Fruit fly (Drosophila melanogaster) whole organism, embryonic: ENCODE measurements around the gene Hmt4-20.
A peak's percentile ranks its signal among the peaks of the same experiment; 100 is the strongest.

Experiments
- CG10267 ChIP-seq: fragments of 200-800 bp; sonication (Bioruptor generic); optimal IDR thresholded peaks from 2 replicates; lab custom pipeline; 2018; ENCODE audit warnings: missing biosample characterization, mild to moderate bottlenecking, missing genetic modification characterization, moderate library complexity
- CG10321 ChIP-seq: fragments of 200-800 bp; sonication (Bioruptor generic); IDR thresholded peaks from 2 replicates; pipeline ENCODE4 v1.3.6; 2022; ENCODE audit warnings: missing biosample characterization, missing genetic modification characterization
- CG10462 ChIP-seq: fragments of 200-800 bp; sonication (Bioruptor generic); optimal IDR thresholded peaks from 2 replicates; lab custom pipeline; 2016; ENCODE audit warnings: missing biosample characterization, missing genetic modification characterization
- CG10565 ChIP-seq: fragments of 200-800 bp; sonication (Bioruptor generic); optimal IDR thresholded peaks from 3 replicates; lab custom pipeline; 2016; ENCODE audit warnings: missing biosample characterization, mild to moderate bottlenecking, missing genetic modification characterization
- CG10959 ChIP-seq: fragments of 200-800 bp; sonication (Bioruptor generic); IDR thresholded peaks from 2 replicates; pipeline ENCODE4 v1.3.6; 2022; ENCODE audit warnings: missing biosample characterization, missing genetic modification characterization
- CG11504 ChIP-seq: fragments of 200-800 bp; sonication (Bioruptor generic); optimal IDR thresholded peaks from 3 replicates; lab custom pipeline; 2019; ENCODE audit warnings: missing biosample characterization, mild to moderate bottlenecking, missing genetic modification characterization, moderate library complexity
- CG12071 ChIP-seq: fragments of 200-800 bp; sonication (Bioruptor generic); optimal IDR thresholded peaks from 3 replicates; lab custom pipeline; 2018; ENCODE audit warnings: missing biosample characterization, mild to moderate bottlenecking, missing genetic modification characterization
- CG13775 ChIP-seq: fragments of 200-800 bp; sonication (Bioruptor generic); optimal IDR thresholded peaks from 3 replicates; lab custom pipeline; 2017; ENCODE audit warnings: missing biosample characterization, mild to moderate bottlenecking, missing genetic modification characterization
- CG14860 ChIP-seq: fragments of 200-800 bp; sonication (Bioruptor generic); IDR thresholded peaks from 3 replicates; pipeline ENCODE4 v1.3.6; 2022; ENCODE audit warnings: missing biosample characterization, missing genetic modification characterization; ENCODE audit not compliant: partially characterized antibody
- CG14965 ChIP-seq: fragments of 200-800 bp; sonication (Bioruptor generic); optimal IDR thresholded peaks from 2 replicates; lab custom pipeline; 2016; ENCODE audit warnings: missing biosample characterization, missing genetic modification characterization, borderline replicate concordance
- CG1603 ChIP-seq: fragments of 200-800 bp; sonication (Bioruptor generic); optimal IDR thresholded peaks from 2 replicates; lab custom pipeline; 2019; ENCODE audit warnings: missing biosample characterization, mild to moderate bottlenecking, missing genetic modification characterization, moderate library complexity
- CG17359 ChIP-seq: fragments of 200-800 bp; sonication (Bioruptor generic); optimal IDR thresholded peaks from 3 replicates; lab custom pipeline; 2018; ENCODE audit warnings: missing biosample characterization, mild to moderate bottlenecking, missing genetic modification characterization, moderate library complexity
- CG17361 ChIP-seq: fragments of 200-800 bp; sonication (Bioruptor generic); IDR thresholded peaks from 3 replicates; pipeline ENCODE4 v1.3.6; 2022; ENCODE audit warnings: missing biosample characterization, missing genetic modification characterization
- CG1832 ChIP-seq: fragments of 200-800 bp; sonication (Bioruptor generic); optimal IDR thresholded peaks from 2 replicates; lab custom pipeline; 2017; ENCODE audit warnings: missing biosample characterization, mild to moderate bottlenecking, missing genetic modification characterization, inconsistent platforms
- CG2199 ChIP-seq: fragments of 200-800 bp; sonication (Bioruptor generic); IDR thresholded peaks from 3 replicates; pipeline ENCODE4 v1.3.6; 2022; ENCODE audit warnings: missing biosample characterization, missing genetic modification characterization
- CG3726 ChIP-seq: fragments of 200-800 bp; sonication (Bioruptor generic); IDR thresholded peaks from 3 replicates; pipeline ENCODE4, ENCODE4 v1.3.6; 2022; ENCODE audit warnings: missing biosample characterization, missing genetic modification characterization
- CG6689 ChIP-seq: fragments of 200-800 bp; sonication (Bioruptor generic); IDR thresholded peaks from 2 replicates; pipeline ENCODE4 v1.3.6; 2022; ENCODE audit warnings: missing biosample characterization, missing genetic modification characterization
- D ChIP-seq, 2 experiments: fragments of 200-800 bp in 1 of 2; fragments of >200 bp in 1 of 2; sonication (Bioruptor generic) in 1 of 2; optimal IDR thresholded peaks; 2 replicates in 1 of 2; 3 replicates in 1 of 2; lab custom pipeline; 2017; ENCODE audit warnings: mild to moderate bottlenecking in 1 of 2, missing biosample characterization in 1 of 2, missing genetic modification characterization in 1 of 2, missing genetic modification reagents in 1 of 2
- Ets65A ChIP-seq: fragments of 200-800 bp; sonication (Bioruptor generic); peaks from one replicate; lab custom pipeline; 2016; ENCODE audit warnings: missing biosample characterization, missing genetic modification characterization
- Hand ChIP-seq: fragments of 200-800 bp; sonication (Bioruptor generic); optimal IDR thresholded peaks from 2 replicates; lab custom pipeline; 2017; ENCODE audit warnings: mild to moderate bottlenecking, missing biosample characterization, missing genetic modification reagents, missing genetic modification characterization
- Hey ChIP-seq: fragments of 200-800 bp; sonication (Bioruptor generic); optimal IDR thresholded peaks from 3 replicates; lab custom pipeline; 2018; ENCODE audit warnings: missing biosample characterization, mild to moderate bottlenecking, missing genetic modification characterization
- NC2α ChIP-seq: fragments of 200-800 bp; sonication (Bioruptor generic); optimal IDR thresholded peaks from 2 replicates; lab custom pipeline; 2016; ENCODE audit warnings: missing biosample characterization, missing genetic modification characterization
- NFAT ChIP-seq: fragments of 200-800 bp; sonication (Bioruptor generic); IDR thresholded peaks from 2 replicates; pipeline ENCODE4 v1.3.6; 2022; ENCODE audit warnings: missing biosample characterization, missing genetic modification characterization
- Nf-YB ChIP-seq: fragments of 200-800 bp; sonication (Bioruptor generic); optimal IDR thresholded peaks from 3 replicates; lab custom pipeline; 2019; ENCODE audit warnings: missing biosample characterization, mild to moderate bottlenecking, missing genetic modification characterization, moderate library complexity
- Nf-YC ChIP-seq: fragments of 200-800 bp; optimal IDR thresholded peaks from 3 replicates; lab custom pipeline; 2019; ENCODE audit warnings: missing biosample characterization, mild to moderate bottlenecking, missing genetic modification characterization, moderate library complexity
- Pdp1 ChIP-seq, 2 experiments: fragments of 200-800 bp; sonication (Bioruptor generic); optimal IDR thresholded peaks; 3 replicates each; lab custom pipeline; 2016; ENCODE audit warnings: missing biosample characterization in 2 of 2, missing genetic modification characterization in 2 of 2, mild to moderate bottlenecking in 1 of 2, moderate library complexity in 1 of 2
- YL-1 ChIP-seq: fragments of 200-800 bp; sonication (Bioruptor generic); optimal IDR thresholded peaks from 3 replicates; lab custom pipeline; 2017; ENCODE audit warnings: missing biosample characterization, mild to moderate bottlenecking, missing genetic modification characterization
- cg ChIP-seq: fragments of 200-800 bp; sonication (Bioruptor generic); optimal IDR thresholded peaks from 3 replicates; lab custom pipeline; 2019; ENCODE audit warnings: missing biosample characterization, mild to moderate bottlenecking, missing genetic modification characterization, moderate library complexity
- grn ChIP-seq: fragments of 200-800 bp; sonication (Bioruptor generic); optimal IDR thresholded peaks from 3 replicates; lab custom pipeline; 2017; ENCODE audit warnings: missing biosample characterization, missing genetic modification characterization
- gsb ChIP-seq: fragments of 200-800 bp; sonication (Bioruptor generic); IDR thresholded peaks from 2 replicates; pipeline ENCODE4 v1.3.6; 2022; ENCODE audit warnings: missing biosample characterization, missing genetic modification characterization
- kni ChIP-seq: fragments of 200-800 bp; sonication (Bioruptor generic); optimal IDR thresholded peaks from 3 replicates; lab custom pipeline; 2017; ENCODE audit warnings: mild to moderate bottlenecking, missing biosample characterization, missing genetic modification reagents, missing genetic modification characterization
- mld ChIP-seq: fragments of 200-800 bp; sonication (Bioruptor generic); IDR thresholded peaks from 3 replicates; pipeline ENCODE4 v1.3.6; 2022; ENCODE audit warnings: missing biosample characterization, missing genetic modification characterization; ENCODE audit not compliant: partially characterized antibody
- phol ChIP-seq: fragments of 200-800 bp; sonication (Bioruptor generic); optimal IDR thresholded peaks from 3 replicates; lab custom pipeline; 2018; ENCODE audit warnings: missing biosample characterization, mild to moderate bottlenecking, missing genetic modification characterization, moderate library complexity
- pros ChIP-seq: fragments of 200-800 bp; sonication (Bioruptor generic); optimal IDR thresholded peaks from 3 replicates; lab custom pipeline; 2019; ENCODE audit warnings: missing biosample characterization, mild to moderate bottlenecking, missing genetic modification characterization, moderate library complexity
- sens ChIP-seq: fragments of 200-800 bp; sonication (Bioruptor generic); peaks from one replicate; lab custom pipeline; 2016; ENCODE audit warnings: missing biosample characterization, missing genetic modification characterization
- seq ChIP-seq: fragments of 200-800 bp; sonication (Bioruptor generic); IDR thresholded peaks from 2 replicates; pipeline ENCODE4 v1.3.6; 2022; ENCODE audit warnings: missing biosample characterization, missing genetic modification characterization
- tll ChIP-seq, 2 experiments: fragments of 200-800 bp in 1 of 2; fragments of >200 bp in 1 of 2; sonication (Bioruptor generic) in 1 of 2; optimal IDR thresholded peaks; 2 replicates each; lab custom pipeline; 2017 to 2019; ENCODE audit warnings: missing biosample characterization in 2 of 2, missing genetic modification characterization in 2 of 2, mild to moderate bottlenecking in 1 of 2, moderate library complexity in 1 of 2
- trem ChIP-seq: fragments of 200-800 bp; optimal IDR thresholded peaks from 3 replicates; lab custom pipeline; 2019; ENCODE audit warnings: missing biosample characterization, mild to moderate bottlenecking, missing genetic modification characterization, moderate library complexity

The Hmt4-20 gene

DNA sequence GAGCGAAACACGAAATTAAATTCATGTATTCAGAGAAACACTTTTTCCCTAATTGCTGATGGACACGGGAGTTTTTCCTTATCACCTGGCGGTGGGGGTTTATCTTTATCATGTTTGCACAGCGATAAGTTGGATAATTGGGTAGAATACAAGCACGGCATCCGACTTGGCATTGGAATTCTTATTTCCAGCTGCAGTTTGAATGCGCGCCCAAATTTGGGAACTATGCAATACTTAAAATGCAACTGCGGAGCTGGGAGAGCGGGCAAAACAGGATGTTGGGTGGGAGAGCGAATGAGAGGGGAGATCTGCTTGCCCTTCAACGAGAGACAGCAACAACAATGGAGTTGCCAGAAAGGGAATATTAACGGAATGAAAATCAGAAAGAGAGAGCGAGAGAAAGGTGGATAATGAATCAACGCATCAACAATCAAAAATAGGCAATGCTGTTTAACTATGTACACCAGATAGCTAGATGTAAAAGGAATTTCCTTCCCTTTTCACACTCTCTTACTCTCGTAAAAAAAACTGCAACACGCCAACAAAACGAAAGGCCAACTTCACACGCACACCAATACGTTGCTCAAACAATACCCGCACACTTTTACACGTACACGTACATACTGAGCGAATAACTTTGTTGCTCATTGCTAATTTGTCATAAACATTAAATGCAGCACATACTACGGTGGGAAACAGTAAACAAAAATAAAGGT lies 38.9 kb downstream of the Hmt4-20 start (continued):
- no peak for TF ChIP-seq mld (GFP tag; lab: Robert Waterston, UW)
- no peak for TF ChIP-seq NC2α
- peak; percentile 82 for TF ChIP-seq CG10267 (tag; lab: Kevin White, UChicago)
- TF ChIP-seq gsb (GFP tag; lab: Robert Waterston, UW) = 0 out of 2 replicates have a peak, but pooled peaks have one; percentile 10
- TF ChIP-seq CG2199 (GFP tag; lab: Robert Waterston, UW) = 0 out of 3 replicates have a peak, but pooled peaks have one; percentile 41
- peak; percentile 33 for TF ChIP-seq CG1603
- peak; percentile 73 for TF ChIP-seq CG1832 (GFP tag; lab: Kevin White, UChicago)
- TF ChIP-seq cg = peak; percentile 87
- TF ChIP-seq trem (tag; lab: Kevin White, UChicago) = peak; percentile 15
- TF ChIP-seq Pdp1 (GFP tag; optimal IDR thresholded peaks at IDR 0.05; lab: Kevin White, UChicago) = peak in 1 of 2 experiments; percentile 13
- TF ChIP-seq CG13775 (GFP tag; lab: Kevin White, UChicago) = peak; percentile 49
- peak; percentile 56 for TF ChIP-seq YL-1 (GFP tag; lab: Kevin White, UChicago)
- peak; percentile 88 for TF ChIP-seq sens (GFP tag; lab: Kevin White, UChicago)
- peak; percentile 59 for TF ChIP-seq phol (tag; lab: Kevin White, UChicago)
- peak; percentile 68 for TF ChIP-seq Ets65A (GFP tag; lab: Kevin White, UChicago)
- TF ChIP-seq CG10565 (GFP tag; lab: Kevin White, UChicago) = no peak

DNA sequence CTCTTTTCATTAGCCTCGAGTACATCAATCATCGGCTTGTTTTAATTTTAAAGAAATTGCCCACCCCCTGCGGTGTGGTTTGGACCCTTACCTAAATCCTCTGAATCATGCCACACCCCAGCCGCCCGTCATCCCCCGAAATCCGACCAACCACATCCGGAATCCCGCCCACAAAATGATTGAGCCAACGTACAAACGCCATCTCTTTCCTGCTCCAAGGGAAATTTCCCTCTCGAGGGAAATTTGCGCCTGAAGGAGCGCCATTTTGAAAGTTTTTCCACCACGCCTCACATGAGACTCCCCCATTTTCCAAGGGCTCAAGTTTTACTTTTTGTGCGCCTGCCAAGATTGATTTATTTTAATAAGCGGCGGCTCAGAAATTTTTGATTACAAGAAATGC lies 45.8 kb downstream of the Hmt4-20 start:
- no peak for TF ChIP-seq CG6689 (GFP tag; lab: Robert Waterston, UW)
- TF ChIP-seq CG10321 = peak; percentile 75
- TF ChIP-seq CG10462 (GFP tag; lab: Kevin White, UChicago) = no peak
- peak; percentile 95 for TF ChIP-seq Nf-YC (tag; lab: Kevin White, UChicago)
- peak; percentile 53; the same call in 1 of the 2 replicates for TF ChIP-seq seq (GFP tag; lab: Robert Waterston, UW)
- no peak for TF ChIP-seq NFAT
- no peak for TF ChIP-seq CG10959 (GFP tag; lab: Robert Waterston, UW)
- TF ChIP-seq kni = no peak
- peak; percentile 13 for TF ChIP-seq phol (tag; lab: Kevin White, UChicago)
- no peak for TF ChIP-seq Hand
- peak; percentile 21 for TF ChIP-seq CG1832 (GFP tag; lab: Kevin White, UChicago)
- TF ChIP-seq CG14965 (GFP tag; lab: Kevin White, UChicago) = no peak
- TF ChIP-seq Nf-YB (GFP tag; lab: Kevin White, UChicago) = peak; percentile 93

DNA sequence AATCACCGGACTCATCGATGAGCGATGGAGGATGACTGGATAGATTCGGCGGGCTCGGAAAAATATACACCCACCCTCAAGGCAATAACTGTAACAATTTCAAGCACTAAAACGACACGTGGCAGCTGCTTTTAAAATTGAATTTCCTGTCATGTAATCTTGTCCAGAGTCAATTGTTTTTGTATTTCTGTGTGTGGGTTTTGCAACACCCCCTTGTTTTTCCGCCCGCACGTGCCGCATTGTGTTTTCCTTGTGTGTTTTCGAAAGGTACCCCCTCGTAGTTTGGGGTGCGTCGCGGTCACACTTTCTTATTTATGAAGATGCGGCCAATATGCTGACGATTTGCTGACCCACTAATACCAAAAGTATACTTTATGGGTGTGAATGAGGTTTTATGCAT lies 53.8 kb downstream of the Hmt4-20 start:
- TF ChIP-seq Hey (tag; lab: Kevin White, UChicago) (peak; percentile 96), D (optimal IDR thresholded peaks at IDR 0.05; lab: Kevin White, UChicago) (no peak), D (GFP tag; optimal IDR thresholded peaks at IDR 0.05; lab: Kevin White, UChicago) (peak; percentile 7), pros (GFP tag; lab: Kevin White, UChicago) (peak; percentile 47), tll (GFP tag; optimal IDR thresholded peaks at IDR 0.05; lab: Kevin White, UChicago) (peak in 1 of 2 experiments; percentile 53), kni (peak; percentile 37), CG17359 (tag; lab: Kevin White, UChicago) (no peak), CG14860 (GFP tag; lab: Robert Waterston, UW) (no peak), CG3726 (GFP tag; lab: Robert Waterston, UW) (no peak), CG11504 (tag; lab: Kevin White, UChicago) (no peak), sens (GFP tag; lab: Kevin White, UChicago) (peak; percentile 23), grn (GFP tag; lab: Kevin White, UChicago) (no peak), CG17361 (no peak), CG12071 (GFP tag; lab: Kevin White, UChicago) (no peak)
